Fruit fly (Drosophila melanogaster) whole organism, embryonic: ENCODE data around the gene CG11997.

Experiments
- ATbp ChIP-seq: fragments of 200-800 bp; sonication (Bioruptor generic); optimal IDR thresholded peaks from 2 replicates; lab custom pipeline; 2017; ENCODE audit warnings: missing biosample characterization, mild to moderate bottlenecking, missing genetic modification characterization, missing genetic modification reagents
- Aef1 ChIP-seq: fragments of 200-800 bp; sonication (Bioruptor generic); IDR thresholded peaks from 3 replicates; pipeline ENCODE4 v1.3.6; 2022; ENCODE audit warnings: missing biosample characterization, missing genetic modification characterization
- Atf6 ChIP-seq: fragments of 200-800 bp; sonication (Bioruptor generic); IDR thresholded peaks from 2 replicates; pipeline ENCODE4 v1.3.6; 2022; ENCODE audit warnings: missing biosample characterization, missing genetic modification characterization
- CG10321 ChIP-seq: fragments of 200-800 bp; sonication (Bioruptor generic); IDR thresholded peaks from 2 replicates; pipeline ENCODE4 v1.3.6; 2022; ENCODE audit warnings: missing biosample characterization, missing genetic modification characterization
- CG15011 ChIP-seq: fragments of 200-800 bp; sonication (Bioruptor generic); optimal IDR thresholded peaks from 3 replicates; lab custom pipeline; 2018; ENCODE audit warnings: missing biosample characterization, mild to moderate bottlenecking, missing genetic modification characterization
- CG15269 ChIP-seq: fragments of 200-800 bp; sonication (Bioruptor generic); optimal IDR thresholded peaks from 2 replicates; lab custom pipeline; 2018; ENCODE audit warnings: missing biosample characterization, mild to moderate bottlenecking, missing genetic modification characterization, moderate library complexity
- CG15601 ChIP-seq: fragments of 200-800 bp; sonication (Bioruptor generic); optimal IDR thresholded peaks from 3 replicates; lab custom pipeline; 2019; ENCODE audit warnings: missing biosample characterization, mild to moderate bottlenecking, missing genetic modification characterization, moderate library complexity
- CG16779 ChIP-seq: fragments of 200-800 bp; sonication (Bioruptor generic); IDR thresholded peaks from 2 replicates; pipeline ENCODE4 v1.3.6; 2022; ENCODE audit warnings: missing biosample characterization, missing genetic modification characterization
- CG18011 ChIP-seq: fragments of 200-800 bp; sonication (Bioruptor generic); optimal IDR thresholded peaks from 2 replicates; lab custom pipeline; 2017; ENCODE audit warnings: missing biosample characterization, missing genetic modification characterization, mild to moderate bottlenecking, moderate library complexity, missing genotype
- CG32772 ChIP-seq: fragments of 200-800 bp; sonication (Bioruptor generic); IDR thresholded peaks from 2 replicates; pipeline ENCODE4 v1.3.6; 2022; ENCODE audit warnings: missing biosample characterization, missing genetic modification characterization
- CG33557 ChIP-seq: fragments of 200-800 bp; sonication (Bioruptor generic); optimal IDR thresholded peaks from 2 replicates; lab custom pipeline; 2019; ENCODE audit warnings: missing biosample characterization, mild to moderate bottlenecking, missing genetic modification characterization, moderate library complexity
- CG5180 ChIP-seq: fragments of 200-800 bp; sonication (Bioruptor generic); optimal IDR thresholded peaks from 3 replicates; lab custom pipeline; 2017; ENCODE audit warnings: missing biosample characterization, missing genetic modification characterization, mild to moderate bottlenecking, moderate library complexity, missing genetic modification reagents
- CG6175 ChIP-seq: fragments of 200-800 bp; sonication (Bioruptor generic); IDR thresholded peaks from 3 replicates; pipeline ENCODE4 v1.3.6; 2022; ENCODE audit warnings: missing biosample characterization, missing genetic modification characterization
- CG6654 ChIP-seq: fragments of 200-800 bp; sonication (Bioruptor generic); optimal IDR thresholded peaks from 2 replicates; lab custom pipeline; 2017; ENCODE audit warnings: missing biosample characterization, mild to moderate bottlenecking, missing genetic modification characterization
- CG7745 ChIP-seq: fragments of 200-800 bp; sonication (Bioruptor generic); optimal IDR thresholded peaks from 2 replicates; lab custom pipeline; 2018; ENCODE audit warnings: missing biosample characterization, mild to moderate bottlenecking, missing genetic modification characterization, moderate library complexity
- CG8089 ChIP-seq: fragments of 200-800 bp; sonication (Bioruptor generic); optimal IDR thresholded peaks from 3 replicates; lab custom pipeline; 2016; ENCODE audit warnings: missing biosample characterization, missing genetic modification characterization
- CG8359 ChIP-seq: fragments of 200-800 bp; sonication (Bioruptor generic); optimal IDR thresholded peaks from 2 replicates; lab custom pipeline; 2017; ENCODE audit warnings: missing biosample characterization, mild to moderate bottlenecking, missing genetic modification characterization, borderline replicate concordance
- CG9437 ChIP-seq: fragments of 200-800 bp; sonication (Bioruptor generic); optimal IDR thresholded peaks from 2 replicates; lab custom pipeline; 2018; ENCODE audit warnings: missing biosample characterization, mild to moderate bottlenecking, missing genetic modification characterization
- CHES-1-like ChIP-seq: fragments of 200-800 bp; sonication (Bioruptor generic); optimal IDR thresholded peaks from 2 replicates; lab custom pipeline; 2016; ENCODE audit warnings: missing biosample characterization, missing genetic modification characterization
- CkIIα-i1 ChIP-seq: fragments of 200-800 bp; sonication (Bioruptor generic); IDR thresholded peaks from 2 replicates; pipeline ENCODE4 v1.3.6; 2022; ENCODE audit warnings: missing biosample characterization, missing genetic modification characterization
- Dll ChIP-seq: fragments of 200-800 bp; sonication (Bioruptor generic); IDR thresholded peaks from 4 replicates; pipeline ENCODE4 v1.3.6; 2022; ENCODE audit warnings: missing biosample characterization, missing genetic modification characterization; ENCODE audit not compliant: partially characterized antibody
- Gsc ChIP-seq: fragments of 200-800 bp; sonication (Bioruptor generic); IDR thresholded peaks from 2 replicates; pipeline ENCODE4 v1.3.6; 2022; ENCODE audit warnings: missing biosample characterization, missing genetic modification characterization
- Hr39 ChIP-seq: fragments of >200 bp; optimal IDR thresholded peaks from 2 replicates; lab custom pipeline; 2017
- Myb ChIP-seq: fragments of 200-800 bp; sonication (Bioruptor generic); optimal IDR thresholded peaks from 2 replicates; lab custom pipeline; 2016; ENCODE audit warnings: missing biosample characterization, missing genetic modification characterization
- NC2α ChIP-seq: fragments of 200-800 bp; sonication (Bioruptor generic); optimal IDR thresholded peaks from 2 replicates; lab custom pipeline; 2016; ENCODE audit warnings: missing biosample characterization, missing genetic modification characterization
- Oaz ChIP-seq: fragments of 200-800 bp; sonication (Bioruptor generic); IDR thresholded peaks from 2 replicates; pipeline ENCODE4 v1.3.6; 2022; ENCODE audit warnings: missing biosample characterization, missing genetic modification characterization
- Poxn ChIP-seq: fragments of 200-800 bp; sonication (Bioruptor generic); IDR thresholded peaks from 2 replicates; pipeline ENCODE4 v1.3.6; 2022; ENCODE audit warnings: missing biosample characterization, missing genetic modification characterization
- Ptx1 ChIP-seq: fragments of 200-800 bp; sonication (Bioruptor generic); IDR thresholded peaks from 2 replicates; pipeline ENCODE4 v1.3.6; 2022; ENCODE audit warnings: missing biosample characterization, missing genetic modification characterization
- Sry-δ ChIP-seq: fragments of 200-800 bp; sonication (Bioruptor generic); optimal IDR thresholded peaks from 2 replicates; lab custom pipeline; 2016; ENCODE audit warnings: missing biosample characterization, missing genetic modification characterization
- Ssrp ChIP-seq: fragments of 200-800 bp; sonication (Bioruptor generic); optimal IDR thresholded peaks from 2 replicates; lab custom pipeline; 2018; ENCODE audit warnings: missing biosample characterization, mild to moderate bottlenecking, missing genetic modification characterization, moderate library complexity
- ab ChIP-seq: fragments of 200-800 bp; sonication (Bioruptor generic); optimal IDR thresholded peaks from 2 replicates; lab custom pipeline; 2016; ENCODE audit warnings: missing biosample characterization, missing genetic modification characterization
- az2 ChIP-seq: fragments of 200-800 bp; sonication (Bioruptor generic); optimal IDR thresholded peaks from 3 replicates; lab custom pipeline; 2016; ENCODE audit warnings: missing biosample characterization, missing genetic modification characterization
- cas ChIP-seq: fragments of 200-800 bp; sonication (Bioruptor generic); IDR thresholded peaks from 2 replicates; pipeline ENCODE4 v1.3.6; 2022; ENCODE audit warnings: missing biosample characterization, missing genetic modification characterization
- crol ChIP-seq: fragments of 200-800 bp; sonication (Bioruptor generic); IDR thresholded peaks from 2 replicates; pipeline ENCODE4 v1.3.6; 2022; ENCODE audit warnings: missing biosample characterization, missing genetic modification characterization
- dmrt11E ChIP-seq: fragments of 200-800 bp; sonication (Bioruptor generic); optimal IDR thresholded peaks from 3 replicates; lab custom pipeline; 2018; ENCODE audit warnings: missing biosample characterization, mild to moderate bottlenecking, missing genetic modification characterization, moderate library complexity
- dpn ChIP-seq, 2 experiments: fragments of 200-800 bp; sonication (Bioruptor generic); optimal IDR thresholded peaks; 3 replicates each; lab custom pipeline; 2016; ENCODE audit warnings: missing biosample characterization in 2 of 2, missing genetic modification characterization in 2 of 2
- exex ChIP-seq: fragments of 200-800 bp; sonication (Bioruptor generic); optimal IDR thresholded peaks from 4 replicates; lab custom pipeline; 2018; ENCODE audit warnings: missing biosample characterization, mild to moderate bottlenecking, missing genetic modification characterization, moderate library complexity
- grn ChIP-seq: fragments of 200-800 bp; sonication (Bioruptor generic); optimal IDR thresholded peaks from 3 replicates; lab custom pipeline; 2017; ENCODE audit warnings: missing biosample characterization, missing genetic modification characterization
- gt ChIP-seq: fragments of 200-800 bp; sonication (Bioruptor generic); IDR thresholded peaks from 2 replicates; pipeline ENCODE4 v1.3.6; 2022; ENCODE audit warnings: missing biosample characterization, missing genetic modification characterization
- h ChIP-seq: fragments of >200 bp; optimal IDR thresholded peaks from 2 replicates; lab custom pipeline; 2017
- hbn ChIP-seq: fragments of 200-800 bp; sonication (Bioruptor generic); IDR thresholded peaks from 2 replicates; pipeline ENCODE4 v1.3.6; 2022; ENCODE audit warnings: missing biosample characterization, missing genetic modification characterization; ENCODE audit not compliant: partially characterized antibody
- ken ChIP-seq: fragments of 200-800 bp; sonication (Bioruptor generic); IDR thresholded peaks from 3 replicates; pipeline ENCODE4 v1.3.6; 2022; ENCODE audit warnings: missing biosample characterization, missing genetic modification characterization
- pho ChIP-seq: fragments of 200-800 bp; sonication (Bioruptor generic); optimal IDR thresholded peaks from 2 replicates; lab custom pipeline; 2016; ENCODE audit warnings: missing biosample characterization, missing genetic modification characterization
- prd ChIP-seq, 3 experiments: fragments of >200 bp in 2 of 3; fragments of 200-800 bp in 1 of 3; sonication (Bioruptor generic) in 1 of 3; optimal IDR thresholded peaks in 2 of 3; IDR thresholded peaks in 1 of 3; 2 replicates in 2 of 3; 3 replicates in 1 of 3; pipeline versions ENCODE4 v1.3.6 to Lab custom; 2017 to 2022; ENCODE audit warnings: missing biosample characterization in 1 of 3, missing genetic modification characterization in 1 of 3
- sens ChIP-seq: fragments of 200-800 bp; sonication (Bioruptor generic); peaks from one replicate; lab custom pipeline; 2016; ENCODE audit warnings: missing biosample characterization, missing genetic modification characterization
- sima ChIP-seq: fragments of 200-800 bp; sonication (Bioruptor generic); optimal IDR thresholded peaks from 2 replicates; lab custom pipeline; 2016; ENCODE audit warnings: missing biosample characterization, missing genetic modification characterization
- sr ChIP-seq: fragments of 200-800 bp; sonication (Bioruptor generic); IDR thresholded peaks from 3 replicates; pipeline ENCODE4 v1.3.6; 2022; ENCODE audit warnings: missing biosample characterization, missing genetic modification characterization
- tll ChIP-seq, 2 experiments: fragments of 200-800 bp in 1 of 2; fragments of >200 bp in 1 of 2; sonication (Bioruptor generic) in 1 of 2; optimal IDR thresholded peaks; 2 replicates each; lab custom pipeline; 2017 to 2019; ENCODE audit warnings: missing biosample characterization in 2 of 2, missing genetic modification characterization in 2 of 2, mild to moderate bottlenecking in 1 of 2, moderate library complexity in 1 of 2
- toy ChIP-seq: fragments of 200-800 bp; sonication (Bioruptor generic); IDR thresholded peaks from 2 replicates; pipeline ENCODE4 v1.3.6; 2022; ENCODE audit warnings: missing biosample characterization, missing genetic modification characterization
- wek ChIP-seq: fragments of 200-800 bp; sonication (Bioruptor generic); optimal IDR thresholded peaks from 3 replicates; lab custom pipeline; 2018; ENCODE audit warnings: missing biosample characterization, mild to moderate bottlenecking, missing genetic modification characterization, moderate library complexity
- zen2 ChIP-seq: fragments of 200-800 bp; sonication (Bioruptor generic); IDR thresholded peaks from 3 replicates; pipeline ENCODE4 v1.3.6; 2022; ENCODE audit warnings: missing biosample characterization, missing genetic modification characterization; ENCODE audit not compliant: partially characterized antibody

CG11997 gene

DNA sequence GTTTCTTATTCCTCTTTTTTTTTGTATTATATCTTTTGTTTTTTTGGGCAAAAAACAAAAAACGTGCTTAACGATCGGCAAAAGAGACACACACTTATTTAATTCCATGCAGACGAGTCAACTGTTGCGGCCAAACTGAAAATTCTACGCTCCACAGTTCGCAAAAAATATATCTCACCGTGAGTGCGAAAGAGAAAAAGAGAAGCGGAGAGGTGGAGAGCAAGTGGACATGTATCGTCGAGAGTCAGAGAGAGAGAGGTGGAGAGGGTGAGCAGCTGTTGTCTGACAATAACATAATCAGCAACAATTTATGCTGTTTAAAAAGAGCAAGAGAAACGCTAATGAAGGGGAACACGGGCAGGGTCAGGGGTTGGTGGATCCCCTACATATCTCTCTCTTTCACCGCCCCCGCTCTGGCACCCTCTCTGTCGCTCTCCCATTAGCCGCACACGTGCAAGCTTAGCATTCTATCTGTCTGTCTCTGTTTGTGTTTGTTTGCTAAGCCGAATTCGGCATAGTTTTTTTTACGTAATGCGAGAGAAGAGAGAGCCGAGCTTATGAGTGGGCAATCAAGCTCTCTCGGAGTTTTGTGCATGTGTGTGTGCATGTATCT, 49.5 kb downstream of the CG11997 start:
- TF ChIP-seq Gsc (GFP tag; lab: Robert Waterston, UW) (no peak), pho (GFP tag; lab: Kevin White, UChicago) (no peak), sima (GFP tag; lab: Kevin White, UChicago) (no peak), cas (GFP tag; lab: Robert Waterston, UW) (no peak), Aef1 (no peak), h (lab: Kevin White, UChicago) (no peak), exex (tag; lab: Kevin White, UChicago) (no peak), CG16779 (GFP tag; lab: Robert Waterston, UW) (no peak), Poxn (no peak), Oaz (GFP tag; lab: Robert Waterston, UW) (no peak), Ptx1 (GFP tag; lab: Robert Waterston, UW) (no peak), CG8089 (no peak), CG15269 (tag; lab: Kevin White, UChicago) (peak; percentile 40), CG15601 (tag; lab: Kevin White, UChicago) (no peak), zen2 (no peak; the same call in 2 of the 3 replicates), wek (GFP tag; lab: Kevin White, UChicago) (no peak), Myb (GFP tag; lab: Kevin White, UChicago) (no peak), CG18011 (GFP tag; lab: Kevin White, UChicago) (no peak), Hr39 (no peak), crol (GFP tag; lab: Robert Waterston, UW) (peak; percentile 100), CG15011 (GFP tag; lab: Kevin White, UChicago) (no peak), dmrt11E (tag; lab: Kevin White, UChicago) (no peak), prd (optimal IDR thresholded peaks at IDR 0.05; lab: Kevin White, UChicago) (no peak), prd (GFP tag; IDR thresholded peaks at IDR 0.05; lab: Robert Waterston, UW) (no peak), Ssrp (tag; lab: Kevin White, UChicago) (no peak), grn (no peak), ATbp (no peak), toy (GFP tag; lab: Robert Waterston, UW) (no peak), Dll (peak; percentile 50; the same call in 3 of the 4 replicates), hbn (peak; percentile 29; the same call in 1 of the 2 replicates), dpn (GFP tag; optimal IDR thresholded peaks at IDR 0.05; lab: Kevin White, UChicago) (no peak), CG9437 (GFP tag; lab: Kevin White, UChicago) (no peak), ab (peak; percentile 2), CG7745 (no peak), Atf6 (GFP tag; lab: Robert Waterston, UW) (no peak), CG6654 (no peak), CG32772 (GFP tag; lab: Robert Waterston, UW) (no peak), Sry-δ (GFP tag; lab: Kevin White, UChicago) (no peak), sens (peak; percentile 60), sr (GFP tag; lab: Robert Waterston, UW) (peak; percentile 90), CG6175 (GFP tag; lab: Robert Waterston, UW) (no peak), CG8359 (no peak), CHES-1-like (GFP tag; lab: Kevin White, UChicago) (no peak), tll (GFP tag; optimal IDR thresholded peaks at IDR 0.05; lab: Kevin White, UChicago) (no peak), az2 (GFP tag; lab: Kevin White, UChicago) (no peak), NC2α (no peak), CG33557 (GFP tag; lab: Kevin White, UChicago) (no peak), CG10321 (GFP tag; lab: Robert Waterston, UW) (no peak), CG5180 (GFP tag; lab: Kevin White, UChicago) (no peak), ken (no peak), gt (GFP tag; lab: Robert Waterston, UW) (no peak), CkIIα-i1 (no peak)
